Fruit fly (Drosophila melanogaster): ENCODE data around the gene mRpL37.

DNA sequence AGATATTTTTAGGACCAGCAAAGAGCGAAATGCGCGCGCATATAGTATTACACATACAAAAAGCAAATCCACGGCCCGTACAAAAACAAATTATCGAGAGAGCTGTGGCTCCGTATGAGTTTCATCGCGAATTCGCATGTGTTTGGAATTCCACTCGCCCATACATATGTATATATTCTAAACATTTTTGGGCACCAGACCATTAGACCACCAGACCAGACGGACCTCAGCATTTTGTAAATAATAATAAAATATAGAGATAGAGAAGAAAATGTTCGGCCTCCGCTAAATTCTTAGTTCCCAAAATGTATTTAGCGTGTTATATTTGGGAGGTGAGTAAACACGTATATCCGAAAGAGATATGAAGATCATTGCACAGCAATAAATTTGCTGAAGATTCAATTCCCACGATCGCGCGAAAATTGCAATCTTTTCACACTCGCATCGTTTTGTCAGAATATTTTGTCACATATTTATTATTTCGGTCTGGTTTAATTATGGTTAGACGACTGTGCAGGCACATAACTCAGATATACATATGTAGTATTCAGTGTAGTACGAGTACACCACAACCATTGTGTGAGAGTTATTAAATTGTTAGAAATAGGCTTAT lies 7.7 kb downstream of the mRpL37 start:
- no peak for TF ChIP-seq Dll (optimal IDR thresholded peaks at IDR 0.05)
- TF ChIP-seq psq (optimal IDR thresholded peaks at IDR 0.05) = no peak
- TF ChIP-seq CG8478 (optimal IDR thresholded peaks at IDR 0.05) = no peak
- TF ChIP-seq usp (GFP tag; optimal IDR thresholded peaks at IDR 0.05) = no peak
- TF ChIP-seq EcR (GFP tag; optimal IDR thresholded peaks at IDR 0.05) = no peak
- TF ChIP-seq pan (optimal IDR thresholded peaks at IDR 0.05) = no peak

All from whole organism.